Worm (Caenorhabditis elegans): ENCODE measurements around the gene gcy-22.

DNA sequence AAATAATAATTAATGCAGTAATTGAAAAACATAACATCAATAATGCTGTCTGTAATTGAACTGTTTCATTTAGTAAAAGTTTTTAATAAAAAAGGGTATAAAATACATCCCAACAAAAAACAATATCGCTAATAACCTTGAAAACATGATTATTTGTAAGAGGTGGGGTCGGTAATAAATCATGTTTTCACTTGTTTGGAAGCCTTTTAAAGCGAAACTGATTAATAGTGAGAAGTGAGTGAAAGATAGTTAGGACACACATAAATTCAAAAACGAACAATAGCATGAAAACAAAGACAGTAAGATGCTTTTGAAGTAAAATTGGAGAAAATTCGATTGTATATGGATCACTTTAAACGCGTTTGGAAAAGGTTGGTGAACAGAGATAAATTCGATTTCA lies 36.2 kb upstream of the gcy-22 start, which contains the start of gene try-4:
- no peak for TF ChIP-seq sea-2 (GFP tag; IDR thresholded peaks at IDR 0.05)
- TF ChIP-seq dpff-1 (tag; optimal IDR thresholded peaks at IDR 0.05): no peak
- no peak for TF ChIP-seq ceh-40 (GFP tag; IDR thresholded peaks at IDR 0.05)
- TF ChIP-seq D2030.7 (GFP tag; IDR thresholded peaks at IDR 0.05): no peak
- TF ChIP-seq K12H6.12 (tag; optimal IDR thresholded peaks at IDR 0.05): no peak
- TF ChIP-seq ccch-3 (GFP tag; optimal IDR thresholded peaks at IDR 0.05): no peak
- no peak for TF ChIP-seq attf-3 (GFP tag; conservative IDR thresholded peaks at IDR 0.05)
- TF ChIP-seq ama-1 (optimal IDR thresholded peaks at IDR 0.05): no peak
- no peak for TF ChIP-seq ama-1 (GFP tag; optimal IDR thresholded peaks at IDR 0.05)
- TF ChIP-seq let-607 (tag; optimal IDR thresholded peaks at IDR 0.05): no peak
- TF ChIP-seq rcor-1 (GFP tag; IDR thresholded peaks at IDR 0.05): no peak
- TF ChIP-seq attf-6 (GFP tag; IDR thresholded peaks at IDR 0.05): no peak

Data from whole organism, young adult.